Worm (Caenorhabditis elegans) whole organism, late embryonic: Measurements from ENCODE around the gene wdr-31.

Source experiments
- C08G9.2 ChIP-seq: sonication (generic microtip); optimal IDR thresholded peaks from 2 replicates; lab custom pipeline; 2016; ENCODE audit warnings: mild to moderate bottlenecking, missing genetic modification characterization, moderate library complexity, missing compliant biosample characterization
- F13H6.1 ChIP-seq: sonication (generic microtip); optimal IDR thresholded peaks from 2 replicates; lab custom pipeline; 2016; ENCODE audit warnings: missing genetic modification characterization, missing compliant biosample characterization
- K02D7.2 ChIP-seq: sonication (generic microtip); optimal IDR thresholded peaks from 2 replicates; lab custom pipeline; 2017; ENCODE audit warnings: mild to moderate bottlenecking, missing genetic modification characterization, missing compliant biosample characterization
- T23F11.4 ChIP-seq: fragments of 200-800 bp; sonication (Bioruptor generic); optimal IDR thresholded peaks from 2 replicates; lab custom pipeline; 2018; ENCODE audit warnings: mild to moderate bottlenecking, missing genetic modification characterization, missing compliant biosample characterization
- ceh-14 ChIP-seq: sonication (generic microtip); optimal IDR thresholded peaks from 2 replicates; lab custom pipeline; 2016; ENCODE audit warnings: missing genotype, missing genetic modification characterization, missing compliant biosample characterization
- ceh-18 ChIP-seq: sonication (generic microtip); optimal IDR thresholded peaks from 2 replicates; lab custom pipeline; 2016; ENCODE audit warnings: missing genetic modification characterization, missing compliant biosample characterization
- ceh-19 ChIP-seq: fragments of 200-800 bp; sonication (Bioruptor generic); optimal IDR thresholded peaks from 2 replicates; lab custom pipeline; 2018; ENCODE audit warnings: mild to moderate bottlenecking, missing genetic modification characterization, missing compliant biosample characterization
- ceh-2 ChIP-seq: sonication (generic microtip); optimal IDR thresholded peaks from 2 replicates; lab custom pipeline; 2016; ENCODE audit warnings: missing genotype, missing genetic modification characterization, missing compliant biosample characterization
- ceh-22 ChIP-seq: sonication (generic microtip); optimal IDR thresholded peaks from 2 replicates; lab custom pipeline; 2017; ENCODE audit warnings: missing biosample characterization, missing genetic modification characterization
- ceh-24 ChIP-seq: sonication (generic microtip); optimal IDR thresholded peaks from 2 replicates; lab custom pipeline; 2016; ENCODE audit warnings: mild to moderate bottlenecking, missing genetic modification characterization, missing compliant biosample characterization
- ceh-30 ChIP-seq: fragments of 150-350 bp; optimal IDR thresholded peaks from 2 replicates; lab custom pipeline; 2014; ENCODE audit warnings: missing biosample characterization, missing genetic modification characterization
- ceh-31 ChIP-seq: sonication (generic microtip); optimal IDR thresholded peaks from 2 replicates; lab custom pipeline; 2016; ENCODE audit warnings: missing genetic modification characterization, missing compliant biosample characterization
- ceh-34 ChIP-seq: sonication (generic microtip); optimal IDR thresholded peaks from 2 replicates; lab custom pipeline; 2016; ENCODE audit warnings: mild to moderate bottlenecking, missing genetic modification characterization, missing compliant biosample characterization
- ceh-48 ChIP-seq: sonication (generic microtip); optimal IDR thresholded peaks from 2 replicates; lab custom pipeline; 2016; ENCODE audit warnings: missing genetic modification characterization, inconsistent platforms, missing compliant biosample characterization
- ceh-6 ChIP-seq: fragments of 200-800 bp; sonication (Bioruptor generic); optimal IDR thresholded peaks from 2 replicates; lab custom pipeline; 2018; ENCODE audit warnings: mild to moderate bottlenecking, missing genetic modification characterization, missing compliant biosample characterization
- gmeb-2 ChIP-seq: sonication (generic microtip); optimal IDR thresholded peaks from 2 replicates; lab custom pipeline; 2016; ENCODE audit warnings: missing genetic modification characterization, inconsistent platforms, missing compliant biosample characterization
- hlh-13 ChIP-seq: fragments of 200-800 bp; sonication (Bioruptor generic); optimal IDR thresholded peaks from 2 replicates; lab custom pipeline; 2018; ENCODE audit warnings: mild to moderate bottlenecking, missing genetic modification characterization, missing compliant biosample characterization
- madf-2 ChIP-seq: sonication (generic microtip); optimal IDR thresholded peaks from 2 replicates; lab custom pipeline; 2017; ENCODE audit warnings: missing genetic modification characterization, missing compliant biosample characterization
- mec-3 ChIP-seq: sonication (generic microtip); optimal IDR thresholded peaks from 2 replicates; lab custom pipeline; 2016; ENCODE audit warnings: borderline replicate concordance, missing genetic modification characterization, missing compliant biosample characterization
- nfya-1 ChIP-seq: sonication (generic microtip); optimal IDR thresholded peaks from 2 replicates; lab custom pipeline; 2017; ENCODE audit warnings: missing genetic modification characterization, mild to moderate bottlenecking, missing compliant biosample characterization, antibody characterized with exemption, moderate library complexity
- nhr-232 ChIP-seq: sonication (generic microtip); optimal IDR thresholded peaks from 2 replicates; lab custom pipeline; 2016; ENCODE audit warnings: missing genetic modification characterization, missing compliant biosample characterization
- npax-4 ChIP-seq: sonication (generic microtip); optimal IDR thresholded peaks from 2 replicates; lab custom pipeline; 2016; ENCODE audit warnings: missing genetic modification characterization, missing compliant biosample characterization
- odd-2 ChIP-seq: sonication (generic microtip); optimal IDR thresholded peaks from 2 replicates; lab custom pipeline; 2017; ENCODE audit warnings: antibody characterized with exemption, mild to moderate bottlenecking, missing genetic modification characterization, missing compliant biosample characterization
- pax-1 ChIP-seq: fragments of 150-350 bp; optimal IDR thresholded peaks from 2 replicates; lab custom pipeline; 2014; ENCODE audit warnings: missing biosample characterization, missing genetic modification characterization
- pqm-1 ChIP-seq: sonication (generic microtip); optimal IDR thresholded peaks from 2 replicates; lab custom pipeline; 2016; ENCODE audit warnings: missing genetic modification characterization, missing compliant biosample characterization
- ref-2 ChIP-seq: sonication (generic microtip); optimal IDR thresholded peaks from 2 replicates; lab custom pipeline; 2016; ENCODE audit warnings: missing genetic modification characterization, missing compliant biosample characterization
- sdc-2 ChIP-seq: sonication (generic microtip); optimal IDR thresholded peaks from 2 replicates; lab custom pipeline; 2016; ENCODE audit warnings: missing genotype, missing genetic modification characterization, missing compliant biosample characterization
- sox-4 ChIP-seq: sonication (generic microtip); optimal IDR thresholded peaks from 2 replicates; lab custom pipeline; 2017; ENCODE audit warnings: mild to moderate bottlenecking, missing genetic modification characterization, inconsistent platforms, missing compliant biosample characterization
- syd-9 ChIP-seq: sonication (generic microtip); optimal IDR thresholded peaks from 2 replicates; lab custom pipeline; 2016; ENCODE audit warnings: mild to moderate bottlenecking, missing genetic modification characterization, moderate library complexity, missing compliant biosample characterization
- tbx-2 ChIP-seq: sonication (generic microtip); optimal IDR thresholded peaks from 2 replicates; lab custom pipeline; 2016; ENCODE audit warnings: missing genetic modification characterization, missing compliant biosample characterization
- unc-42 ChIP-seq: sonication (generic microtip); optimal IDR thresholded peaks from 2 replicates; lab custom pipeline; 2016; ENCODE audit warnings: missing genotype, missing genetic modification characterization, missing compliant biosample characterization
- unc-86 ChIP-seq: sonication (generic microtip); optimal IDR thresholded peaks from 2 replicates; lab custom pipeline; 2016; ENCODE audit warnings: missing genetic modification characterization, missing compliant biosample characterization

wdr-31 gene

DNA sequence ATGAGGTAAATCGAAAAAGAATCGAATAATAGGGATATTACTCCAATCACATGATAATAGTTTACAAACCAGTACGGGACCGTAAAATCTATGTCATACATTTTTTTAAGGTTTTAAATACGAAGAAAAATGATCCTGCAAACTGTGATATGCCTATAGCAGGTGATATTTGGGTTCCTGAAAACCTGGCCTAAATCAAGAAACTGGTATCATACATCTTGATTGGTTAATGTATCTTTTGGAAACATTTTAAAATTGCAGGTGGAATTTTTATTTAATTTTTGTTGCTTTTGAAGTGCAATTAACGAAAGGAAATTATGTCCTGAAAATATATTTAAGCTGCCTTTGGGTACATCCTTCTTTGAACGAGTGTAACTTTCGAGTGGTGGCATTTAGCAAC is 34.9 kb downstream of the wdr-31 start, which contains the start of gene sri-61:
sri-61 (minus strand) TSS at position 101 of the 400 bp plus-strand sequence.
- TF ChIP-seq npax-4 (tag; lab: Kevin White, UChicago) (no peak), madf-2 (tag; lab: Kevin White, UChicago) (no peak), pax-1 (no peak), tbx-2 (tag; lab: Kevin White, UChicago) (no peak), ref-2 (tag; lab: Kevin White, UChicago) (no peak), gmeb-2 (tag; lab: Kevin White, UChicago) (no peak), odd-2 (tag; lab: Kevin White, UChicago) (no peak)

DNA sequence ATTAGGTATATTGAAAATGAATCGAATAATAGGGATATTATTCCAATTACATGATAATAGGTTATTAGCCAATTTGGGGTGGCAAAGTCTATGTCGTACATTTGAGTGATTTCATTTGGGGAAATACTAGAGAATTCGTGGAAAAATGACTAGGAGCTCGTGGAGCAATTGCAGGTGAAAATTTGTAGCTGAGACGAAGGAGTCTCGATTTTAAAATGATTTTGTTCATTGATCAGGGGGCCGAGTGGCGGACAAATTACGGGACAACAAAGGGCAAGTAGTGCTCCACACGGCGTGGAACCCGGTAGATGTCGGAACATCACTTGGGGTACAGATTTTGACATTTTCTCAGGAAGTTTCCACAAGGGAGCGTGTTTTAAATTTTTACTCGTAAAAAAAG is 36.7 kb downstream of the wdr-31 start, which contains the start of gene sri-62:
sri-62 (minus strand) TSS at position 101 of the 400 bp plus-strand sequence.
- no peak for TF ChIP-seq ceh-24 (tag; lab: Kevin White, UChicago)
- no peak for TF ChIP-seq sdc-2 (tag; lab: Kevin White, UChicago)
- TF ChIP-seq mec-3 (tag; lab: Kevin White, UChicago), result no peak
- no peak for TF ChIP-seq nhr-232 (tag; lab: Kevin White, UChicago)
- TF ChIP-seq ceh-31, result no peak
- no peak for TF ChIP-seq ceh-48 (tag; lab: Kevin White, UChicago)
- no peak for TF ChIP-seq ceh-19 (GFP tag; lab: Kevin White, UChicago)
- no peak for TF ChIP-seq npax-4 (tag; lab: Kevin White, UChicago)
- TF ChIP-seq ceh-18, result no peak
- no peak for TF ChIP-seq ceh-14 (tag; lab: Kevin White, UChicago)

DNA sequence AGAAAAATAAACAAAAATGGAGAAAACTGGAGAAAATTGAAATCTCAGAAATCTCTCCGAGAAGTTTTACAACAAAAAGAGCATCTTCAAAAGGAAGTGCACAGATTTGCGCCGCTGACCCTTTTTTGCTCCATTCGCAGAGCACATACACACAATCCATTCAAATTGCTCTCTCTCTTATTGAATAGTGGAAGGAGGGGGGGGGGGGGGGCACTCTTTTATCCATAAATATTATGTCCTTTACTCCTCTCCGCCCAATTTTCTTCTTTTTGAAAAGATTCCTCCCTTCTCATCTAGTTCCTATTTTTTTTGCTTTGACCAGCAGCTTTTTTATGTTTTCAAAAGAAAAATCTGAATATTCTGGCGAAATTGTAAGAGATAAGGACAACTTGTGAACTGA is 40.0 kb downstream of the wdr-31 start:
- TF ChIP-seq unc-42 (tag; lab: Kevin White, UChicago) (peak; percentile 46), T23F11.4 (GFP tag; lab: Kevin White, UChicago) (no peak)

DNA sequence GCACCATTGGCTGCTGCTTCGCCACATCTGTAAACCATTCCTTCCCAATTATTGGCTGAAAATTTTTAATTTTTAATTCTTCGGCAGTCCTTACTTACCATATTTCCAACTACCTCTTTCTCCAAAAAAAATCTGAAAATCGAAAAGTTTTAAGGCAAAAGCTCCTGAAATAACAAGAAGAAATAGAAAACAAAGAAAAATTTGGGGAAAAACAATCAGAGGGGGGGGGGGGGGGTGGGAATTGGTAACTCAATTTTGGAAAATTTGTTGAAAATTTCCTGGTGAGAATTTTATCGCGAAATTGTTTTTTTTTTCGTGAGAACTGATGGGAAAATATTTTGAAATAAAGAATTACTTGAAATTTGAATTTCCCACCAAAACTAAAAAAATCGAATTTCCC is 42.6 kb downstream of the wdr-31 start, which contains the start of gene set-11:
set-11 (minus strand) TSS at position 101 of the 400 bp plus-strand sequence.
- TF ChIP-seq ceh-22 (tag; lab: Kevin White, UChicago), result no peak
- no peak for TF ChIP-seq ceh-6 (GFP tag; lab: Kevin White, UChicago)
- no peak for TF ChIP-seq madf-2 (tag; lab: Kevin White, UChicago)
- TF ChIP-seq ceh-48 (tag; lab: Kevin White, UChicago), result no peak
- no peak for TF ChIP-seq pax-1
- TF ChIP-seq unc-42 (tag; lab: Kevin White, UChicago), result no peak

DNA sequence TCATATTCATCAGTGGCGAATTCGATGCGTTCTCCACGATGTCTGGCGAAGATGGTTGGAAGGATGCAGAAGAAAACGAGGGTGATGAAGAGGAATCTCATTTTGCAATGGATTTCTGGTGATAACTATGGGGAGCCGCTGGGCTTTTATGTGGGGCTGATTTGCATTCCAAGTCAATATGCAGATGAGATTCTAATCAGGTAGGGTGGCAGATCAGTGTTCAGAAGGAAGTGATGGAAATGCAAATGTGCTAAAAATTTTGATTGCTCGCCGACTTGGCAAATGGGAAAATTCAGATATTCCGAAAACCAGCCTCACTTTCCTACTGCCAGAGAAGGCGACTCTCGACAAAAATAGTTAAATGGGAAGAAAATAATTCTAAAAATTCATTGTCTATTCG is 45.0 kb downstream of the wdr-31 start, which contains the start of gene nspf-3:
nspf-3 (minus strand) TSS at position 101 of the 400 bp plus-strand sequence.
- TF ChIP-seq unc-86 (tag; lab: Kevin White, UChicago) (no peak), hlh-13 (GFP tag; lab: Kevin White, UChicago) (no peak), nfya-1 (tag; lab: Kevin White, UChicago) (no peak), syd-9 (tag; lab: Kevin White, UChicago) (no peak), pqm-1 (tag; lab: Kevin White, UChicago) (no peak), sox-4 (tag; lab: Kevin White, UChicago) (no peak), ref-2 (tag; lab: Kevin White, UChicago) (no peak), C08G9.2 (no peak), mec-3 (tag; lab: Kevin White, UChicago) (no peak), F13H6.1 (tag; lab: Kevin White, UChicago) (no peak), ceh-34 (tag; lab: Kevin White, UChicago) (no peak), ceh-2 (tag; lab: Kevin White, UChicago) (no peak), ceh-30 (tag; lab: Kevin White, UChicago) (no peak), K02D7.2 (tag; lab: Kevin White, UChicago) (no peak)
